Worm (Caenorhabditis elegans) whole organism, late embryonic: ENCODE data around the gene clec-26.

ENCODE experiments used
- C08G9.2 ChIP-seq: sonication (generic microtip); optimal IDR thresholded peaks from 2 replicates; lab custom pipeline; 2016; ENCODE audit warnings: mild to moderate bottlenecking, missing genetic modification characterization, moderate library complexity, missing compliant biosample characterization
- F13H6.1 ChIP-seq: sonication (generic microtip); optimal IDR thresholded peaks from 2 replicates; lab custom pipeline; 2016; ENCODE audit warnings: missing genetic modification characterization, missing compliant biosample characterization
- ceh-18 ChIP-seq: sonication (generic microtip); optimal IDR thresholded peaks from 2 replicates; lab custom pipeline; 2016; ENCODE audit warnings: missing genetic modification characterization, missing compliant biosample characterization
- ceh-2 ChIP-seq: sonication (generic microtip); optimal IDR thresholded peaks from 2 replicates; lab custom pipeline; 2016; ENCODE audit warnings: missing genotype, missing genetic modification characterization, missing compliant biosample characterization
- ceh-30 ChIP-seq: fragments of 150-350 bp; optimal IDR thresholded peaks from 2 replicates; lab custom pipeline; 2014; ENCODE audit warnings: missing biosample characterization, missing genetic modification characterization
- ceh-48 ChIP-seq: sonication (generic microtip); optimal IDR thresholded peaks from 2 replicates; lab custom pipeline; 2016; ENCODE audit warnings: missing genetic modification characterization, inconsistent platforms, missing compliant biosample characterization
- ceh-6 ChIP-seq: fragments of 200-800 bp; sonication (Bioruptor generic); optimal IDR thresholded peaks from 2 replicates; lab custom pipeline; 2018; ENCODE audit warnings: mild to moderate bottlenecking, missing genetic modification characterization, missing compliant biosample characterization
- che-1 ChIP-seq: sonication (generic microtip); optimal IDR thresholded peaks from 2 replicates; lab custom pipeline; 2016; ENCODE audit warnings: mild to moderate bottlenecking, missing genetic modification characterization, missing compliant biosample characterization
- dve-1 ChIP-seq: sonication (generic microtip); optimal IDR thresholded peaks from 2 replicates; lab custom pipeline; 2017; ENCODE audit warnings: antibody characterized with exemption, mild to moderate bottlenecking, missing genetic modification characterization, missing compliant biosample characterization
- ets-4 ChIP-seq: sonication (generic microtip); optimal IDR thresholded peaks from 2 replicates; lab custom pipeline; 2016; ENCODE audit warnings: missing genetic modification characterization, missing compliant biosample characterization
- fkh-10 ChIP-seq: fragments of 150-350 bp; optimal IDR thresholded peaks from 2 replicates; lab custom pipeline; 2014; ENCODE audit warnings: missing biosample characterization, missing genetic modification reagents, missing genetic modification characterization
- fkh-6 ChIP-seq: sonication (generic microtip); optimal IDR thresholded peaks from 2 replicates; lab custom pipeline; 2016; ENCODE audit warnings: missing genetic modification characterization, missing compliant biosample characterization
- hlh-15 ChIP-seq: sonication (generic microtip); optimal IDR thresholded peaks from 2 replicates; lab custom pipeline; 2016; ENCODE audit warnings: missing genetic modification characterization, missing compliant biosample characterization
- hlh-6 ChIP-seq: sonication (generic microtip); optimal IDR thresholded peaks from 2 replicates; lab custom pipeline; 2016; ENCODE audit warnings: missing genotype, missing genetic modification characterization, missing compliant biosample characterization
- lim-6 ChIP-seq: sonication (generic microtip); optimal IDR thresholded peaks from 2 replicates; lab custom pipeline; 2016; ENCODE audit warnings: missing genetic modification characterization, missing compliant biosample characterization
- lin-11 ChIP-seq: fragments of 200-800 bp; sonication (Bioruptor generic); optimal IDR thresholded peaks from 2 replicates; lab custom pipeline; 2018; ENCODE audit warnings: mild to moderate bottlenecking, missing genetic modification characterization, missing compliant biosample characterization
- nhr-11 ChIP-seq: fragments of 150-350 bp; optimal IDR thresholded peaks from 2 replicates; lab custom pipeline; 2014; ENCODE audit warnings: missing biosample characterization, missing genetic modification characterization
- npax-4 ChIP-seq: sonication (generic microtip); optimal IDR thresholded peaks from 2 replicates; lab custom pipeline; 2016; ENCODE audit warnings: missing genetic modification characterization, missing compliant biosample characterization
- odd-2 ChIP-seq: sonication (generic microtip); optimal IDR thresholded peaks from 2 replicates; lab custom pipeline; 2017; ENCODE audit warnings: antibody characterized with exemption, mild to moderate bottlenecking, missing genetic modification characterization, missing compliant biosample characterization
- pat-9 ChIP-seq: fragments of 200-800 bp; sonication (Bioruptor generic); optimal IDR thresholded peaks from 2 replicates; lab custom pipeline; 2018; ENCODE audit warnings: mild to moderate bottlenecking, missing genetic modification characterization, moderate library complexity, missing compliant biosample characterization
- pros-1 ChIP-seq: fragments of 150-350 bp; optimal IDR thresholded peaks from 2 replicates; lab custom pipeline; 2014; ENCODE audit warnings: missing biosample characterization, missing genetic modification reagents, missing genetic modification characterization
- tbx-2 ChIP-seq: sonication (generic microtip); optimal IDR thresholded peaks from 2 replicates; lab custom pipeline; 2016; ENCODE audit warnings: missing genetic modification characterization, missing compliant biosample characterization

Gene clec-26

DNA sequence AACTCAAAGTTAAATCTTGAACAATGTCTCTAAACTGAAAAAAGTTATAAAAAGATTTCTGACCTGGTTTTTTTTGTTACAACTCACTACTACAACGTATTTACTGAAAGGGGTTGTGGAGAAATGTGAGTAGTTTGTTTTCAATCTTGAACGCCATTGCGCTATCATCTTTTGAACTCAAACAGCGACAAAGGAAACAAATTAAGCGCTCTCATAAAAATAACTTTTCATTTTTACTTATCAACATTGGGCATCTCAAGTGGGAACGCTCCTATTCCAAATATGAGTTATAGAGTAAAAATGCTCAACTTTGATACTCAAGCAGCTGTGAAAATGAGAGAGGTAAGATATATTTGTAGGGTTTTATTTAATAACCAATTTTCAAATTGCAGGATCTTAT, 45.0 kb downstream of the clec-26 start, which contains the start of gene F09C6.15:
Gene F09C6.15 (plus strand): TSS at position 301 of the 400 bp plus-strand sequence.
- TF ChIP-seq lin-11 (no peak), che-1 (tag; lab: Kevin White, UChicago) (no peak), pros-1 (tag; lab: Kevin White, UChicago) (no peak), ceh-30 (no peak), C08G9.2 (tag; lab: Kevin White, UChicago) (no peak), hlh-6 (no peak), npax-4 (tag; lab: Kevin White, UChicago) (no peak), dve-1 (no peak), fkh-6 (no peak), odd-2 (tag; lab: Kevin White, UChicago) (no peak), lim-6 (tag; lab: Kevin White, UChicago) (no peak), hlh-15 (tag; lab: Kevin White, UChicago) (no peak), pat-9 (tag; lab: Kevin White, UChicago) (no peak), F13H6.1 (tag; lab: Kevin White, UChicago) (no peak), fkh-10 (GFP tag; lab: Kevin White, UChicago) (no peak), tbx-2 (no peak), ceh-2 (tag; lab: Kevin White, UChicago) (no peak), ceh-48 (tag; lab: Kevin White, UChicago) (no peak), ceh-6 (no peak)
- TF ChIP-seq, all 69 proteins: peak for 0

DNA sequence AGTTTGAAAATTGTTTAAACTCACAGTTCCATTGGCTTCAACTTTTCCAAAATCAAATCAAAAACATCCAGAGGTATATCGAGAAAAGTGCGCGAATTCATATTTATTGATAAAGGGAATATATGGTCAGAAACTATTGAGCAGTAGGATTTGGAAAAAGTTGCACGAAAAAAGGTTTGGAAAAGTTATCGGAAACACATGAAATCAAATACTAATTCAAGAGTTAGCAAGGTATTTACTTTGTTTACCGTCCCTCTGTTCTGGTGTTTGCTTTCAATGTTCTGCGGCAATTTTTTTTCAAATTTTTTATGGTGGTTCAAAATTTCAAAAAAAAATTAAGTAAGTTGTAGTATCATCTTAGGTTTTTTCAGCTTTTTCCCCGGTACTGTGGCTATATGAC, 50.9 kb downstream of the clec-26 start, which contains the start of gene fbxa-45:
Gene fbxa-45 (minus strand): TSS at position 101 of the 400 bp plus-strand sequence.
- TF ChIP-seq ets-4 (tag; lab: Kevin White, UChicago) (no peak), ceh-18 (tag; lab: Kevin White, UChicago) (no peak), nhr-11 (tag; lab: Kevin White, UChicago) (no peak)
